Fruit fly (Drosophila melanogaster) whole organism: ENCODE measurements around the gene CG12278.

Experiments
- CG8478 ChIP-seq: fragments of >200 bp; optimal IDR thresholded peaks from 2 replicates; lab custom pipeline; 2018; ENCODE audit warnings: inconsistent platforms
- Dll ChIP-seq: fragments of >200 bp; optimal IDR thresholded peaks from 2 replicates; lab custom pipeline; 2017
- EcR ChIP-seq, 2 experiments: fragments of >200 bp; optimal IDR thresholded peaks; 2 replicates each; lab custom pipeline; 2017; ENCODE audit warnings: missing biosample characterization in 2 of 2, missing genetic modification characterization in 2 of 2, missing genetic modification reagents in 2 of 2
- pan ChIP-seq: fragments of >200 bp; optimal IDR thresholded peaks from 2 replicates; lab custom pipeline; 2017
- usp ChIP-seq: fragments of >200 bp; optimal IDR thresholded peaks from 2 replicates; lab custom pipeline; 2017; ENCODE audit warnings: missing biosample characterization, missing genetic modification characterization, mixed read lengths

dm6 chr3R:21065010-21065695 lies 21.3 kb downstream of the CG12278 start, which contains the start of gene AnxB9:
- TF ChIP-seq EcR (GFP tag; optimal IDR thresholded peaks at IDR 0.05; lab: Kevin White, UChicago) = no peak
- no peak for TF ChIP-seq CG8478
- TF ChIP-seq pan = no peak
- TF ChIP-seq usp (GFP tag; lab: Kevin White, UChicago) = no peak
- no peak for TF ChIP-seq Dll
